Fruit fly (Drosophila melanogaster) ovary, adult (tissue): ENCODE measurements around the gene brn.

Experiments
- CG17801 ChIP-seq: fragments of 200-800 bp; optimal IDR thresholded peaks from 2 replicates; lab custom pipeline; 2019; ENCODE audit warnings: missing biosample characterization, mild to moderate bottlenecking, missing genetic modification characterization, moderate library complexity; ENCODE audit not compliant: partially characterized antibody

The brn gene

dm6 chrX:4139043-4139442 is 34.9 kb downstream of the brn start:
- TF ChIP-seq CG17801, result no peak

dm6 chrX:4150989-4151388 is 46.8 kb downstream of the brn start:
- peak; percentile 62 for TF ChIP-seq CG17801
